Worm (Caenorhabditis elegans) whole organism, L1 larva: ENCODE measurements around the gene T16H12.2.

Experiments
- fkh-10 ChIP-seq: sonication (generic microtip); optimal IDR thresholded peaks from 2 replicates; lab custom pipeline; 2017; ENCODE audit warnings: missing biosample characterization, missing genetic modification reagents, missing genetic modification characterization
- lin-35 ChIP-seq, 2 experiments: fragments of 150-350 bp; optimal IDR thresholded peaks; 2 replicates each; lab custom pipeline; 2014; ENCODE audit warnings: missing biosample characterization in 2 of 2, missing genetic modification characterization in 2 of 2, missing genetic modification reagents in 2 of 2
- mep-1 ChIP-seq: fragments of 150-350 bp; optimal IDR thresholded peaks from 2 replicates; lab custom pipeline; 2014; ENCODE audit warnings: missing biosample characterization, missing genetic modification characterization
- nhr-28 ChIP-seq: fragments of 150-350 bp; optimal IDR thresholded peaks from 2 replicates; lab custom pipeline; 2014; ENCODE audit warnings: missing biosample characterization, missing genetic modification characterization
- pqm-1 ChIP-seq: sonication (generic microtip); optimal IDR thresholded peaks from 3 replicates; lab custom pipeline; 2017; ENCODE audit warnings: missing biosample characterization, missing genetic modification characterization
- sox-4 ChIP-seq: sonication (generic microtip); optimal IDR thresholded peaks from 2 replicates; lab custom pipeline; 2016; ENCODE audit warnings: missing genetic modification characterization, missing compliant biosample characterization
- ztf-4 ChIP-seq: fragments of 150-350 bp; optimal IDR thresholded peaks from 2 replicates; lab custom pipeline; 2014; ENCODE audit warnings: missing biosample characterization, missing genetic modification characterization

DNA sequence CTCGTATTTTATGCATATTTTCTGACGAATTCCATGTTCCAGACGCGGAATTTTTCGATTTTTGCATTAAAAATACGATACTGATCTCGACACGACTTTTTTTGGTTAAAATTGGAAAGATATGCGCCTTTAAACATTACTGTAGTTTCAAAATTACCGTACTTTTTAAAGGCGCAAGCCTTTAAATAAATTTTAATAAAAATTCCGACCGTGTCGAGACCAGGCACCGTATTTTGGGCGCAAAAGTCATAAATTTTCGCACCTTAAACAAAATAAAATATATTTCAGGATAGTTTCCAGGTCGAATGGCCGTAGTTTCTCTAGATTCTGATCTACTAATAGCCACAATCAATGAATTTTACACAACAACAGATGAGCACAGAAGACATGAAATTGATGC, 16.8 kb upstream of the T16H12.2 start, which contains the start of gene T16G12.6:
- TF ChIP-seq sox-4 (tag; lab: Kevin White, UChicago) (no peak), ztf-4 (tag; lab: Kevin White, UChicago) (no peak), nhr-28 (no peak), pqm-1 (tag; lab: Kevin White, UChicago) (no peak), mep-1 (tag; lab: Kevin White, UChicago) (no peak), fkh-10 (GFP tag; lab: Kevin White, UChicago) (no peak), lin-35 (GFP tag; optimal IDR thresholded peaks at IDR 0.05; lab: Kevin White, UChicago) (no peak)
